Worm (Caenorhabditis elegans): ENCODE data around the gene prp-40.

ce11 chrIII:9558463-9558862 is 36.6 kb downstream of the prp-40 start, which contains the start of gene C48B4.6:
- TF ChIP-seq efl-1 (GFP tag; optimal IDR thresholded peaks at IDR 0.05) (no peak), attf-6 (GFP tag; IDR thresholded peaks at IDR 0.05) (no peak), lin-35 (GFP tag; optimal IDR thresholded peaks at IDR 0.05) (no peak), ekl-4 (GFP tag; IDR thresholded peaks at IDR 0.05) (no peak), nhr-27 (tag; optimal IDR thresholded peaks at IDR 0.05) (no peak), F22D6.2 (tag; optimal IDR thresholded peaks at IDR 0.05) (no peak), attf-5 (GFP tag; optimal IDR thresholded peaks at IDR 0.05) (no peak), fkh-3 (tag; optimal IDR thresholded peaks at IDR 0.05) (no peak), D2030.7 (GFP tag; IDR thresholded peaks at IDR 0.05) (no peak), dpl-1 (GFP tag; optimal IDR thresholded peaks at IDR 0.05) (no peak)

All from whole organism, young adult.